Worm (Caenorhabditis elegans) whole organism, late embryonic: ENCODE measurements around the gene fbxb-116.

ENCODE experiments used
- ama-1 ChIP-seq: fragments of 150-350 bp; optimal IDR thresholded peaks from 2 replicates; lab custom pipeline; 2014
- ceh-18 ChIP-seq: sonication (generic microtip); optimal IDR thresholded peaks from 2 replicates; lab custom pipeline; 2016; ENCODE audit warnings: missing genetic modification characterization, missing compliant biosample characterization
- fax-1 ChIP-seq: sonication (generic microtip); optimal IDR thresholded peaks from 2 replicates; lab custom pipeline; 2016; ENCODE audit warnings: missing genotype, missing genetic modification characterization, missing compliant biosample characterization
- gmeb-2 ChIP-seq: sonication (generic microtip); optimal IDR thresholded peaks from 2 replicates; lab custom pipeline; 2016; ENCODE audit warnings: missing genetic modification characterization, inconsistent platforms, missing compliant biosample characterization
- hlh-13 ChIP-seq: fragments of 200-800 bp; sonication (Bioruptor generic); optimal IDR thresholded peaks from 2 replicates; lab custom pipeline; 2018; ENCODE audit warnings: mild to moderate bottlenecking, missing genetic modification characterization, missing compliant biosample characterization
- madf-2 ChIP-seq: sonication (generic microtip); optimal IDR thresholded peaks from 2 replicates; lab custom pipeline; 2017; ENCODE audit warnings: missing genetic modification characterization, missing compliant biosample characterization
- nhr-232 ChIP-seq: sonication (generic microtip); optimal IDR thresholded peaks from 2 replicates; lab custom pipeline; 2016; ENCODE audit warnings: missing genetic modification characterization, missing compliant biosample characterization
- odd-2 ChIP-seq: sonication (generic microtip); optimal IDR thresholded peaks from 2 replicates; lab custom pipeline; 2017; ENCODE audit warnings: antibody characterized with exemption, mild to moderate bottlenecking, missing genetic modification characterization, missing compliant biosample characterization
- pha-2 ChIP-seq: sonication (generic microtip); optimal IDR thresholded peaks from 2 replicates; lab custom pipeline; 2017; ENCODE audit warnings: mild to moderate bottlenecking, missing genetic modification characterization, missing compliant biosample characterization
- pha-4 ChIP-seq: fragments of 150-350 bp; optimal IDR thresholded peaks from 2 replicates; lab custom pipeline; 2018; ENCODE audit warnings: missing biosample characterization, missing genetic modification reagents, missing genetic modification characterization
- pqm-1 ChIP-seq: sonication (generic microtip); optimal IDR thresholded peaks from 2 replicates; lab custom pipeline; 2016; ENCODE audit warnings: missing genetic modification characterization, missing compliant biosample characterization
- ref-2 ChIP-seq: sonication (generic microtip); optimal IDR thresholded peaks from 2 replicates; lab custom pipeline; 2016; ENCODE audit warnings: missing genetic modification characterization, missing compliant biosample characterization
- unc-42 ChIP-seq: sonication (generic microtip); optimal IDR thresholded peaks from 2 replicates; lab custom pipeline; 2016; ENCODE audit warnings: missing genotype, missing genetic modification characterization, missing compliant biosample characterization
- unc-55 ChIP-seq: sonication (generic microtip); optimal IDR thresholded peaks from 2 replicates; lab custom pipeline; 2017; ENCODE audit warnings: missing biosample characterization, missing genetic modification reagents, missing genetic modification characterization
- unc-86 ChIP-seq: sonication (generic microtip); optimal IDR thresholded peaks from 2 replicates; lab custom pipeline; 2016; ENCODE audit warnings: missing genetic modification characterization, missing compliant biosample characterization

Gene fbxb-116

ce11 chrV:19279888-19280287 is 46.3 kb downstream of the fbxb-116 start, which contains the start of gene F21D9.8:
TSS of gene F21D9.8 (minus strand) at chrV:19279988.
- TF ChIP-seq unc-42 (tag; lab: Kevin White, UChicago) (no peak), hlh-13 (no peak), odd-2 (no peak), pha-4 (tag; lab: Kevin White, UChicago) (no peak), gmeb-2 (tag; lab: Kevin White, UChicago) (no peak), unc-86 (tag; lab: Kevin White, UChicago) (no peak), pqm-1 (tag; lab: Kevin White, UChicago) (no peak), ama-1 (lab: Kevin White, UChicago) (no peak), madf-2 (tag; lab: Kevin White, UChicago) (no peak), unc-55 (GFP tag; lab: Kevin White, UChicago) (no peak), pha-2 (no peak), ref-2 (tag; lab: Kevin White, UChicago) (no peak), nhr-232 (tag; lab: Kevin White, UChicago) (no peak), fax-1 (tag; lab: Kevin White, UChicago) (no peak)
- TF ChIP-seq, all 69 proteins: peak for 0

- no peak for TF ChIP-seq ceh-18 (tag; lab: Kevin White, UChicago)
Measured at ce11 chrV:19282314-19282713, 48.7 kb downstream of the fbxb-116 start, which contains the start of gene fbxb-117. TSS of gene fbxb-117 (plus strand) at chrV:19282614.
